Fruit fly (Drosophila melanogaster): ENCODE results near the gene Alr.

- TF ChIP-seq Sox100B (GFP tag; optimal IDR thresholded peaks at IDR 0.05) (no peak), sc (optimal IDR thresholded peaks at IDR 0.05) (no peak), sc (GFP tag; optimal IDR thresholded peaks at IDR 0.05) (no peak), pho (GFP tag; optimal IDR thresholded peaks at IDR 0.05) (no peak), CG7963 (GFP tag; IDR thresholded peaks at IDR 0.05; ENCODE audit: partially characterized antibody) (no peak), toy (GFP tag; IDR thresholded peaks at IDR 0.05) (no peak), ap (GFP tag; IDR thresholded peaks at IDR 0.05) (no peak)
Observed at dm6 chrX:19752344-19752743, 4.2 kb downstream of the Alr start.
